Fruit fly (Drosophila melanogaster): ENCODE data around the gene Prx2.

Prx2 gene

dm6 chrX:13370306-13370705 lies 40.7 kb downstream of the Prx2 start, which contains the start of gene CG1640:
TSS of gene CG1640 (plus strand) at chrX:13370606.
- TF ChIP-seq CG7368 (GFP tag; optimal IDR thresholded peaks at IDR 0.05), result no peak
- TF ChIP-seq Sox14 (GFP tag; optimal IDR thresholded peaks at IDR 0.05), result no peak
- no peak for TF ChIP-seq Hr38 (GFP tag; optimal IDR thresholded peaks at IDR 0.05)
- TF ChIP-seq ss (GFP tag; optimal IDR thresholded peaks at IDR 0.05), result no peak
- no peak for TF ChIP-seq CG32006 (GFP tag; optimal IDR thresholded peaks at IDR 0.05)
- TF ChIP-seq CG8319 (GFP tag; optimal IDR thresholded peaks at IDR 0.05), result no peak
- TF ChIP-seq eg (GFP tag; IDR thresholded peaks at IDR 0.05), result no peak
- TF ChIP-seq CG3032 (tag; optimal IDR thresholded peaks at IDR 0.05), result no peak
- no peak for TF ChIP-seq CG6276 (GFP tag; optimal IDR thresholded peaks at IDR 0.05)
- TF ChIP-seq CG4318 (GFP tag; optimal IDR thresholded peaks at IDR 0.05), result no peak

DNA sequence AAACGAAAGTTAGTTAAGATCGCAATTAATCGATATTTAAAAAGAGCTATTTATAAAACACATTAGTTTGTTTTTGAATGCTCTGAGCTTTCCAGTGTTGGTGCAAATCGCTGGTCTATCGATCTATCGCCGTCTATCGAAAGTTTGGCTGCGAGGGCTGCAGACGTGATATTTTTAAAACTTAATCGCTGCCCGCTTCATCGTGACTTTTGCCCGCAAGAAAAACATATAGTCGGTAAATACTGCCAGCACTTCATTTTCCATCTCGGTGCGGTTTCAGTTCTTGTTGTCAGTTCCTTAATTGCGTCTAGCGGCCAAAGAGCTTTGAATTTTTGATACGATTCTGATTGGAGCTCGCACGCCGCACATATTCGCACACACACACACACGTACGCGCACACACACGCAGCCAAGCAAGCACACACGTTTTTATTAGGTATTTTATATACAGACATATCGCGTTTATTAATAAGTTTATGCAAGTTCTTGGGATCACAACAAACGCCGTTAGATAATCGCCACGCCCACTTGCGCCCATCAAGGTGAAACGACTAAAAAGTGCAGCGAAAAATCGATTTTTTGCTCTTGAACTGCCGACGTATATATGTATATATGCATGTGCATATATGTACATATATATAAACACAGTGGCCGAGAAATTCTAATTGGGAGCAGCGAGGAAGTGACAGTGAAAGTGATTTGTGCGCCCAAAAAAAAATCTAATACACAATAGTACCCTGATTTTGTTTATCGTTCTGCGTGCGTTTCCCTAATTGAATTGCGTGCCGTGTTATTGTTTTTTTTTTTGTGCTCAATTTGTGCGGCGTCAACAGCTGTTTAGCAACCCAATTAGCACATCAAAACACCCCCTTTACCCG lies 41.4 kb downstream of the Prx2 start:
- peak; percentile 26 for TF ChIP-seq CG6792 (GFP tag; optimal IDR thresholded peaks at IDR 0.05)
- TF ChIP-seq topi (GFP tag; optimal IDR thresholded peaks at IDR 0.05), result peak; percentile 35
- no peak for TF ChIP-seq CG11294 (GFP tag; IDR thresholded peaks at IDR 0.05)
- TF ChIP-seq svp (GFP tag), result peak; percentile 94
- peak; percentile 35 for TF ChIP-seq CG3919 (GFP tag; optimal IDR thresholded peaks at IDR 0.05)
- TF ChIP-seq Hr38 (GFP tag; optimal IDR thresholded peaks at IDR 0.05), result no peak
- no peak for TF ChIP-seq Ets96B (tag; optimal IDR thresholded peaks at IDR 0.05)
- peak; percentile 13 for TF ChIP-seq Ets21C (GFP tag; optimal IDR thresholded peaks at IDR 0.05)
- no peak for TF ChIP-seq fd85E (GFP tag; optimal IDR thresholded peaks at IDR 0.05)
- TF ChIP-seq Smox (GFP tag; optimal IDR thresholded peaks at IDR 0.05), result no peak
- TF ChIP-seq dac (GFP tag; optimal IDR thresholded peaks at IDR 0.05), result no peak
- no peak for TF ChIP-seq CG3032 (tag; optimal IDR thresholded peaks at IDR 0.05)
- peak; percentile 44 for TF ChIP-seq esn (GFP tag; optimal IDR thresholded peaks at IDR 0.05)
- peak; percentile 10 for TF ChIP-seq cyc (GFP tag; optimal IDR thresholded peaks at IDR 0.05)
- TF ChIP-seq Eip78C (GFP tag), result peak; percentile 53
- TF ChIP-seq CG32006 (GFP tag; optimal IDR thresholded peaks at IDR 0.05), result no peak
- peak; percentile 28 for TF ChIP-seq CG31627 (GFP tag; optimal IDR thresholded peaks at IDR 0.05)
- TF ChIP-seq OdsH (GFP tag; optimal IDR thresholded peaks at IDR 0.05), result no peak
- TF ChIP-seq ss (GFP tag; optimal IDR thresholded peaks at IDR 0.05), result peak in 1 of 2 experiments; percentile 13
- TF ChIP-seq Sox14 (GFP tag; optimal IDR thresholded peaks at IDR 0.05), result peak; percentile 24
- TF ChIP-seq Lpt (GFP tag; optimal IDR thresholded peaks at IDR 0.05), result peak; percentile 7
- peak; percentile 34 for TF ChIP-seq Hr39 (GFP tag; optimal IDR thresholded peaks at IDR 0.05)
- peak; percentile 39 for TF ChIP-seq lz (GFP tag; optimal IDR thresholded peaks at IDR 0.05)
- TF ChIP-seq Met (GFP tag; optimal IDR thresholded peaks at IDR 0.05), result peak; percentile 40

dm6 chrX:13371704-13372049 lies 42.1 kb downstream of the Prx2 start:
- no peak for TF ChIP-seq ss (GFP tag; optimal IDR thresholded peaks at IDR 0.05)
- no peak for TF ChIP-seq CG3919 (GFP tag; optimal IDR thresholded peaks at IDR 0.05)
- peak; percentile 19 for TF ChIP-seq Eip78C (GFP tag)
- peak; percentile 66 for TF ChIP-seq vri (GFP tag; optimal IDR thresholded peaks at IDR 0.05)
- peak; percentile 45 for TF ChIP-seq svp (GFP tag)

DNA sequence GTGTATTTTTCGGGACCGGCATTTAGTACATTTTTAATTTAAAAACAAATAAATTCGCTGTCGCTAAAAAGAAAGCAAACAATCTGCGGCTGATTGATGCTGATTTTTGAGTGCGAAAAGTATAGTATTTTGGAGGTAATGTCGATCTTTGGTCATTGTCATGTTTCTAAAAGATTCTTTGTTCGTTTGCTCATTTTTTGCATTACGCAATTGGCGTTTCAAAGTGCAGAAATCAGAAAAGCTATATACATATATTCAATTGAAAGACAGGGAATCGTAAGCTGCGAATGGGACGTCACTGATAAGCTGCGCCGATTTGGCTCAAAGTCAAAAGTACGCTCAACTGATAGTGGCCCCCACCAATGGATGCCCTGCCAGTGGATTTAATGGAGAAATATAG lies 42.9 kb downstream of the Prx2 start:
- TF ChIP-seq vri (GFP tag; optimal IDR thresholded peaks at IDR 0.05), result peak; percentile 71
- no peak for TF ChIP-seq CG31627 (GFP tag; optimal IDR thresholded peaks at IDR 0.05)
- no peak for TF ChIP-seq Sox15 (GFP tag; optimal IDR thresholded peaks at IDR 0.05)
- no peak for TF ChIP-seq CG6808 (GFP tag; optimal IDR thresholded peaks at IDR 0.05)
- no peak for TF ChIP-seq CG11902 (GFP tag; optimal IDR thresholded peaks at IDR 0.05)
- TF ChIP-seq net (GFP tag; optimal IDR thresholded peaks at IDR 0.05), result no peak
- peak in 1 of 2 experiments; percentile 30 for TF ChIP-seq ss (GFP tag; optimal IDR thresholded peaks at IDR 0.05)
- no peak for TF ChIP-seq svp (GFP tag)
